Worm (Caenorhabditis elegans) whole organism, L4 larva: Measurements from ENCODE around the gene Y17D7B.2.

Experiments used
- F49E8.2 ChIP-seq: sonication (generic microtip); optimal IDR thresholded peaks from 2 replicates; lab custom pipeline; 2016; ENCODE audit warnings: missing compliant biosample characterization, mild to moderate bottlenecking, missing genetic modification characterization, borderline replicate concordance
- ama-1 ChIP-seq: fragments of 150-350 bp; optimal IDR thresholded peaks from 2 replicates; lab custom pipeline; 2014; ENCODE audit warnings: inconsistent platforms, mixed read lengths
- ctbp-1 ChIP-seq: fragments of 200-800 bp; sonication (Bioruptor generic); IDR thresholded peaks from 2 replicates; pipeline ENCODE4 v1.3.6; 2022; ENCODE audit warnings: missing genetic modification reagents, missing genetic modification characterization, missing compliant biosample characterization
- nhr-11 ChIP-seq: fragments of 150-350 bp; optimal IDR thresholded peaks from 2 replicates; lab custom pipeline; 2014; ENCODE audit warnings: missing biosample characterization, missing genetic modification characterization

- no peak for TF ChIP-seq F49E8.2
- TF ChIP-seq ama-1 (lab: Kevin White, UChicago) = no peak
- no peak for TF ChIP-seq nhr-11 (tag; lab: Kevin White, UChicago)
- no peak for TF ChIP-seq ctbp-1 (GFP tag; lab: Robert Waterston, UW)
These were observed 845 bp upstream of the Y17D7B.2 start, which contains the start of gene Y17D7B.3 for ce11 chrV:18786694-18787093.
